Worm (Caenorhabditis elegans) whole organism, mixed stage, embryonic: Measurements from ENCODE around the gene set-22.

Experiments
- elt-1 ChIP-seq: sonication (generic microtip); optimal IDR thresholded peaks from 2 replicates; lab custom pipeline; 2017; ENCODE audit warnings: missing genetic modification characterization, mild to moderate bottlenecking, missing compliant biosample characterization, antibody characterized with exemption, moderate library complexity, borderline replicate concordance; ENCODE audit not compliant: insufficient read depth
- elt-3 ChIP-seq: fragments of 150-350 bp; optimal IDR thresholded peaks from 2 replicates; lab custom pipeline; 2014; ENCODE audit warnings: missing biosample characterization, missing genetic modification characterization
- ham-2 ChIP-seq: fragments of 200-800 bp; sonication (Bioruptor generic); optimal IDR thresholded peaks from 2 replicates; lab custom pipeline; 2018; ENCODE audit warnings: mild to moderate bottlenecking, missing genetic modification characterization, missing compliant biosample characterization
- mab-5 ChIP-seq: fragments of 150-350 bp; optimal IDR thresholded peaks from 2 replicates; lab custom pipeline; 2014; ENCODE audit warnings: missing biosample characterization, missing genetic modification characterization
- nhr-237 ChIP-seq: fragments of 150-350 bp; optimal IDR thresholded peaks from 2 replicates; lab custom pipeline; 2014; ENCODE audit warnings: missing biosample characterization, missing genetic modification characterization
- nhr-28 ChIP-seq: fragments of 150-350 bp; optimal IDR thresholded peaks from 2 replicates; lab custom pipeline; 2014; ENCODE audit warnings: missing biosample characterization, missing genetic modification characterization
- sem-2 ChIP-seq: fragments of 200-800 bp; sonication (Bioruptor generic); optimal IDR thresholded peaks from 2 replicates; lab custom pipeline; 2018; ENCODE audit warnings: mild to moderate bottlenecking, missing genetic modification characterization, missing compliant biosample characterization
- snpc-4 ChIP-seq: fragments of 150-350 bp; optimal IDR thresholded peaks from 2 replicates; lab custom pipeline; 2014; ENCODE audit warnings: missing biosample characterization, missing genetic modification characterization
- unc-39 ChIP-seq: fragments of 150-350 bp; optimal IDR thresholded peaks from 2 replicates; lab custom pipeline; 2014; ENCODE audit warnings: missing biosample characterization, missing genetic modification characterization
- unc-62 ChIP-seq: fragments of 150-350 bp; optimal IDR thresholded peaks from 2 replicates; lab custom pipeline; 2014; ENCODE audit warnings: missing biosample characterization, missing genetic modification reagents, missing genetic modification characterization
- ztf-11 ChIP-seq: fragments of 150-350 bp; optimal IDR thresholded peaks from 2 replicates; lab custom pipeline; 2014; ENCODE audit warnings: missing biosample characterization, missing genetic modification characterization

DNA sequence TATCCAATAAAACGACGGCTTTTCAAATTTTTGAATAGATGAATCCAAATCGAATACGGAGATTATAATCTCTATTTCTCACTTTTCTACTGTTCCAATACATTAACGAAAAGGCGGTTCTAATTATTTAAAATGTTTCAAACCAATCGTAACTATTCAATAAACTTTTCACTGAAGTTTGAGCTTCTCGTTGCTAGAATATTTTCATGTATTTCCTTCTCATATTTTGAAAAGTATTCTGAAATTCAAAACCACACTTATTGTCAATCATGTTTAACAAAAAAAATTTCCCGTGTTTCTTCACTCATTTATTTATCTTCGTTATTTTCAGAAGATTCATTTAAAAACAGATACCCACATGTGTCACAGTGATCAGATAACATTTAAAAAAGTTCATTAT lies 33.9 kb upstream of the set-22 start, which contains the start of gene F15H10.8:
- no peak for TF ChIP-seq ztf-11 (tag; lab: Kevin White, UChicago)
- no peak for TF ChIP-seq elt-3 (tag; lab: Kevin White, UChicago)
- TF ChIP-seq nhr-28 (tag; lab: Kevin White, UChicago), result no peak
- TF ChIP-seq elt-1, result no peak
- TF ChIP-seq sem-2 (GFP tag; lab: Kevin White, UChicago), result no peak
- TF ChIP-seq unc-62 (GFP tag; lab: Kevin White, UChicago), result no peak
- no peak for TF ChIP-seq unc-39 (tag; lab: Kevin White, UChicago)
- no peak for TF ChIP-seq snpc-4 (tag; lab: Kevin White, UChicago)
- TF ChIP-seq nhr-237 (tag; lab: Kevin White, UChicago), result no peak
- no peak for TF ChIP-seq ham-2 (GFP tag; lab: Kevin White, UChicago)
- no peak for TF ChIP-seq mab-5
